Worm (Caenorhabditis elegans) whole organism, midembryonic: ENCODE measurements around the gene F13B6.2.

Source experiments
- T22C8.4 ChIP-seq: fragments of 200-800 bp; sonication (Bioruptor generic); IDR thresholded peaks from 2 replicates; pipeline ENCODE4 v1.3.6; 2022; ENCODE audit warnings: missing genetic modification characterization, missing compliant biosample characterization
- cog-1 ChIP-seq: sonication (generic microtip); optimal IDR thresholded peaks from 2 replicates; lab custom pipeline; 2016; ENCODE audit warnings: missing genetic modification characterization, missing compliant biosample characterization
- flt-1 ChIP-seq: fragments of 200-800 bp; sonication (Bioruptor generic); IDR thresholded peaks from 2 replicates; pipeline ENCODE4 v1.3.6; 2022; ENCODE audit warnings: missing genetic modification characterization, missing compliant biosample characterization
- klf-2 ChIP-seq: fragments of 200-800 bp; sonication (Bioruptor generic); conservative IDR thresholded peaks from 2 replicates; pipeline ENCODE4 v1.3.6; 2022; ENCODE audit warnings: missing genetic modification reagents, missing genetic modification characterization, missing compliant biosample characterization
- med-1 ChIP-seq: sonication (generic microtip); optimal IDR thresholded peaks from 2 replicates; lab custom pipeline; 2017; ENCODE audit warnings: missing genetic modification characterization, mild to moderate bottlenecking, missing compliant biosample characterization, antibody characterized with exemption, missing genetic modification reagents; ENCODE audit not compliant: insufficient read depth
- ref-1 ChIP-seq: fragments of 200-800 bp; sonication (Bioruptor generic); conservative IDR thresholded peaks from 2 replicates; pipeline ENCODE4 v1.3.6; 2022; ENCODE audit warnings: missing genetic modification reagents, missing genetic modification characterization, missing compliant biosample characterization
- tab-1 ChIP-seq: fragments of 200-800 bp; sonication (Bioruptor generic); IDR thresholded peaks from 2 replicates; pipeline ENCODE4 v1.3.6; 2022; ENCODE audit warnings: missing genetic modification characterization, missing compliant biosample characterization
- ztf-23 ChIP-seq: fragments of 200-800 bp; sonication (Bioruptor generic); IDR thresholded peaks from 2 replicates; pipeline ENCODE4 v1.3.6; 2022; ENCODE audit warnings: missing genetic modification reagents, missing genetic modification characterization, missing compliant biosample characterization
- ztf-29 ChIP-seq: fragments of 200-800 bp; sonication (Bioruptor generic); IDR thresholded peaks from 2 replicates; pipeline ENCODE4 v1.3.6; 2022; ENCODE audit warnings: missing genetic modification reagents, missing genetic modification characterization, missing compliant biosample characterization

ce11 chrIV:7453661-7454159 lies 6.4 kb downstream of the F13B6.2 start:
- no peak for TF ChIP-seq ztf-29 (GFP tag; lab: Robert Waterston, UW)
- TF ChIP-seq cog-1 (tag; lab: Kevin White, UChicago): no peak
- TF ChIP-seq tab-1 (GFP tag; lab: Robert Waterston, UW): no peak
- no peak for TF ChIP-seq ref-1 (GFP tag; lab: Robert Waterston, UW)
- TF ChIP-seq klf-2 (GFP tag; lab: Robert Waterston, UW): no peak
- no peak for TF ChIP-seq T22C8.4 (GFP tag; lab: Robert Waterston, UW)
- TF ChIP-seq ztf-23 (GFP tag; lab: Robert Waterston, UW): no peak
- TF ChIP-seq med-1 (GFP tag; lab: Kevin White, UChicago): no peak
- TF ChIP-seq flt-1 (GFP tag; lab: Robert Waterston, UW): no peak
